Fruit fly (Drosophila melanogaster) whole organism, embryonic: Measurements from ENCODE around the gene CG3339.
A peak's percentile ranks its signal among the peaks of the same experiment; 100 is the strongest.

ENCODE experiments used
- Antp ChIP-seq: fragments of 200-800 bp; sonication (Bioruptor generic); optimal IDR thresholded peaks from 3 replicates; lab custom pipeline; 2016; ENCODE audit warnings: missing biosample characterization, missing genetic modification characterization
- B-H2 ChIP-seq: fragments of 200-800 bp; sonication (Bioruptor generic); optimal IDR thresholded peaks from 2 replicates; lab custom pipeline; 2018; ENCODE audit warnings: missing biosample characterization, mild to moderate bottlenecking, missing genetic modification characterization
- CG1024 ChIP-seq: fragments of 200-800 bp; sonication (Bioruptor generic); IDR thresholded peaks from 2 replicates; pipeline ENCODE4 v1.3.6; 2022; ENCODE audit warnings: missing biosample characterization, missing genetic modification characterization
- CG11398 ChIP-seq: fragments of 200-800 bp; sonication (Bioruptor generic); optimal IDR thresholded peaks from 2 replicates; lab custom pipeline; 2016; ENCODE audit warnings: missing biosample characterization, missing genetic modification characterization
- CG12104 ChIP-seq: fragments of 200-800 bp; sonication (Bioruptor generic); optimal IDR thresholded peaks from 3 replicates; lab custom pipeline; 2016; ENCODE audit warnings: missing biosample characterization, missing genetic modification characterization
- CG12155 ChIP-seq: fragments of 200-800 bp; sonication (Bioruptor generic); optimal IDR thresholded peaks from 3 replicates; lab custom pipeline; 2016; ENCODE audit warnings: missing biosample characterization, missing genetic modification characterization
- CG13894 ChIP-seq: fragments of 200-800 bp; sonication (Bioruptor generic); optimal IDR thresholded peaks from 3 replicates; lab custom pipeline; 2018; ENCODE audit warnings: missing biosample characterization, mild to moderate bottlenecking, missing genetic modification characterization, moderate library complexity
- CG15696 ChIP-seq: fragments of 200-800 bp; sonication (Bioruptor generic); optimal IDR thresholded peaks from 2 replicates; lab custom pipeline; 2019; ENCODE audit warnings: missing biosample characterization, mild to moderate bottlenecking, missing genetic modification characterization, moderate library complexity
- CG17328 ChIP-seq: fragments of 200-800 bp; sonication (Bioruptor generic); IDR thresholded peaks from 2 replicates; pipeline ENCODE4 v1.3.6; 2022; ENCODE audit warnings: missing biosample characterization, missing genetic modification characterization
- CG17802 ChIP-seq: fragments of 200-800 bp; sonication (Bioruptor generic); optimal IDR thresholded peaks from 2 replicates; lab custom pipeline; 2018; ENCODE audit warnings: missing biosample characterization, mild to moderate bottlenecking, missing genetic modification characterization, moderate library complexity
- CG17912 ChIP-seq: fragments of 200-800 bp; sonication (Bioruptor generic); optimal IDR thresholded peaks from 2 replicates; lab custom pipeline; 2018; ENCODE audit warnings: missing biosample characterization, mild to moderate bottlenecking, missing genetic modification characterization
- CG2116 ChIP-seq: fragments of 200-800 bp; sonication (Bioruptor generic); optimal IDR thresholded peaks from 3 replicates; lab custom pipeline; 2018; ENCODE audit warnings: missing biosample characterization, mild to moderate bottlenecking, missing genetic modification characterization
- CG2199 ChIP-seq: fragments of 200-800 bp; sonication (Bioruptor generic); IDR thresholded peaks from 3 replicates; pipeline ENCODE4 v1.3.6; 2022; ENCODE audit warnings: missing biosample characterization, missing genetic modification characterization
- CG4360 ChIP-seq: fragments of 200-800 bp; sonication (Bioruptor generic); IDR thresholded peaks from 2 replicates; pipeline ENCODE4 v1.3.6; 2022; ENCODE audit warnings: missing biosample characterization, missing genetic modification characterization
- CG4820 ChIP-seq: fragments of 200-800 bp; sonication (Bioruptor generic); optimal IDR thresholded peaks from 3 replicates; lab custom pipeline; 2016; ENCODE audit warnings: missing biosample characterization, missing genetic modification characterization
- CG6175 ChIP-seq: fragments of 200-800 bp; sonication (Bioruptor generic); IDR thresholded peaks from 3 replicates; pipeline ENCODE4 v1.3.6; 2022; ENCODE audit warnings: missing biosample characterization, missing genetic modification characterization
- CG6689 ChIP-seq: fragments of 200-800 bp; sonication (Bioruptor generic); IDR thresholded peaks from 2 replicates; pipeline ENCODE4 v1.3.6; 2022; ENCODE audit warnings: missing biosample characterization, missing genetic modification characterization
- CG7372 ChIP-seq: fragments of 200-800 bp; sonication (Bioruptor generic); IDR thresholded peaks from 2 replicates; pipeline ENCODE4 v1.3.6; 2022; ENCODE audit warnings: missing biosample characterization, missing genetic modification characterization
- CG8944 ChIP-seq: fragments of 200-800 bp; sonication (Bioruptor generic); optimal IDR thresholded peaks from 3 replicates; lab custom pipeline; 2016; ENCODE audit warnings: missing biosample characterization, missing genetic modification characterization
- CG9437 ChIP-seq: fragments of 200-800 bp; sonication (Bioruptor generic); optimal IDR thresholded peaks from 2 replicates; lab custom pipeline; 2018; ENCODE audit warnings: missing biosample characterization, mild to moderate bottlenecking, missing genetic modification characterization
- CTCF ChIP-seq: fragments of 200-800 bp; sonication (Bioruptor generic); optimal IDR thresholded peaks from 2 replicates; lab custom pipeline; 2017; ENCODE audit warnings: missing biosample characterization, mild to moderate bottlenecking, missing genetic modification characterization, moderate library complexity
- Dip2 ChIP-seq: fragments of 200-800 bp; sonication (Bioruptor generic); IDR thresholded peaks from 2 replicates; pipeline ENCODE4 v1.3.6; 2022; ENCODE audit warnings: missing biosample characterization, missing genetic modification characterization
- ERR ChIP-seq: fragments of 200-800 bp; sonication (Bioruptor generic); optimal IDR thresholded peaks from 2 replicates; lab custom pipeline; 2016; ENCODE audit warnings: missing biosample characterization, missing genetic modification characterization
- HmgZ ChIP-seq: fragments of 200-800 bp; sonication (Bioruptor generic); optimal IDR thresholded peaks from 2 replicates; lab custom pipeline; 2018; ENCODE audit warnings: missing biosample characterization, mild to moderate bottlenecking, missing genetic modification characterization
- Lhr ChIP-seq: fragments of 200-800 bp; sonication (Bioruptor generic); optimal IDR thresholded peaks from 3 replicates; lab custom pipeline; 2017; ENCODE audit warnings: mild to moderate bottlenecking, missing biosample characterization, missing genetic modification reagents, missing genetic modification characterization
- Lpt ChIP-seq: fragments of >200 bp; optimal IDR thresholded peaks from 2 replicates; lab custom pipeline; 2018; ENCODE audit warnings: missing biosample characterization, missing genetic modification characterization
- Meics ChIP-seq: fragments of 200-800 bp; sonication (Bioruptor generic); optimal IDR thresholded peaks from 2 replicates; lab custom pipeline; 2017; ENCODE audit warnings: missing biosample characterization, mild to moderate bottlenecking, missing genetic modification characterization
- NC2α ChIP-seq: fragments of 200-800 bp; sonication (Bioruptor generic); optimal IDR thresholded peaks from 2 replicates; lab custom pipeline; 2016; ENCODE audit warnings: missing biosample characterization, missing genetic modification characterization
- Oli ChIP-seq: fragments of 200-800 bp; sonication (Bioruptor generic); optimal IDR thresholded peaks from 2 replicates; lab custom pipeline; 2018; ENCODE audit warnings: missing biosample characterization, mild to moderate bottlenecking, missing genetic modification characterization, moderate library complexity
- Poxn ChIP-seq: fragments of 200-800 bp; sonication (Bioruptor generic); IDR thresholded peaks from 2 replicates; pipeline ENCODE4 v1.3.6; 2022; ENCODE audit warnings: missing biosample characterization, missing genetic modification characterization
- Rx ChIP-seq: fragments of 200-800 bp; sonication (Bioruptor generic); IDR thresholded peaks from 2 replicates; pipeline ENCODE4 v1.3.6; 2022; ENCODE audit warnings: missing biosample characterization, missing genetic modification characterization
- Sin3A ChIP-seq: fragments of >200 bp; optimal IDR thresholded peaks from 2 replicates; lab custom pipeline; 2018
- Sox102F ChIP-seq: fragments of 200-800 bp; sonication (Bioruptor generic); optimal IDR thresholded peaks from 2 replicates; lab custom pipeline; 2018; ENCODE audit warnings: missing biosample characterization, mild to moderate bottlenecking, missing genetic modification characterization, moderate library complexity
- Trl ChIP-seq, 3 experiments: fragments of >200 bp in 2 of 3; fragments of 200-800 bp in 1 of 3; sonication (Bioruptor generic) in 1 of 3; optimal IDR thresholded peaks; 2 replicates in 1 of 3; 3 replicates in 2 of 3; lab custom pipeline; 2016 to 2017; ENCODE audit warnings: missing biosample characterization in 1 of 3, missing genetic modification characterization in 1 of 3
- cato ChIP-seq: fragments of 200-800 bp; sonication (Bioruptor generic); optimal IDR thresholded peaks from 2 replicates; lab custom pipeline; 2016; ENCODE audit warnings: missing biosample characterization, missing genetic modification characterization, borderline replicate concordance
- chn ChIP-seq: fragments of 200-800 bp; sonication (Bioruptor generic); optimal IDR thresholded peaks from 2 replicates; lab custom pipeline; 2016; ENCODE audit warnings: missing biosample characterization, missing genetic modification characterization
- croc ChIP-seq: fragments of 200-800 bp; sonication (Bioruptor generic); conservative IDR thresholded peaks from 3 replicates; pipeline ENCODE4 v1.3.6; 2022; ENCODE audit warnings: missing biosample characterization, missing genetic modification characterization
- cwo ChIP-seq: fragments of 200-800 bp; sonication (Bioruptor generic); optimal IDR thresholded peaks from 3 replicates; lab custom pipeline; 2017; ENCODE audit warnings: missing biosample characterization, missing genetic modification characterization, mild to moderate bottlenecking, moderate library complexity, missing genetic modification reagents
- ems ChIP-seq: fragments of 200-800 bp; sonication (Bioruptor generic); optimal IDR thresholded peaks from 3 replicates; lab custom pipeline; 2016; ENCODE audit warnings: missing biosample characterization, missing genetic modification characterization
- en ChIP-seq: fragments of 200-800 bp; sonication (Bioruptor generic); optimal IDR thresholded peaks from 2 replicates; lab custom pipeline; 2016; ENCODE audit warnings: missing biosample characterization, missing genetic modification characterization
- fru ChIP-seq: fragments of >200 bp; optimal IDR thresholded peaks from 2 replicates; lab custom pipeline; 2017
- inv ChIP-seq: fragments of 200-800 bp; sonication (Bioruptor generic); IDR thresholded peaks from 2 replicates; pipeline ENCODE4 v1.3.6; 2022; ENCODE audit warnings: missing biosample characterization, missing genetic modification characterization; ENCODE audit not compliant: partially characterized antibody
- jigr1 ChIP-seq: fragments of 200-800 bp; sonication (Bioruptor generic); IDR thresholded peaks from 3 replicates; pipeline ENCODE4 v1.3.6; 2022; ENCODE audit warnings: missing biosample characterization, missing genetic modification characterization
- kni ChIP-seq: fragments of 200-800 bp; sonication (Bioruptor generic); optimal IDR thresholded peaks from 3 replicates; lab custom pipeline; 2017; ENCODE audit warnings: mild to moderate bottlenecking, missing biosample characterization, missing genetic modification reagents, missing genetic modification characterization
- lab ChIP-seq: fragments of 200-800 bp; sonication (Bioruptor generic); optimal IDR thresholded peaks from 3 replicates; lab custom pipeline; 2017; ENCODE audit warnings: missing biosample characterization, missing genetic modification characterization, mild to moderate bottlenecking, moderate library complexity, missing genetic modification reagents
- nerfin-2 ChIP-seq: fragments of 200-800 bp; sonication (Bioruptor generic); IDR thresholded peaks from 2 replicates; pipeline ENCODE4 v1.3.6; 2022; ENCODE audit warnings: missing biosample characterization, missing genetic modification characterization; ENCODE audit not compliant: partially characterized antibody
- psq ChIP-seq: fragments of 200-800 bp; sonication (Bioruptor generic); optimal IDR thresholded peaks from 2 replicates; lab custom pipeline; 2017; ENCODE audit warnings: missing biosample characterization, missing genetic modification characterization
- schlank ChIP-seq: fragments of 200-800 bp; sonication (Bioruptor generic); optimal IDR thresholded peaks from 2 replicates; lab custom pipeline; 2018; ENCODE audit warnings: missing biosample characterization, mild to moderate bottlenecking, missing genetic modification characterization
- sd ChIP-seq: fragments of 200-800 bp; sonication (Bioruptor generic); optimal IDR thresholded peaks from 3 replicates; lab custom pipeline; 2018; ENCODE audit warnings: missing biosample characterization, mild to moderate bottlenecking, missing genetic modification characterization, moderate library complexity
- sens-2 ChIP-seq: fragments of 200-800 bp; sonication (Bioruptor generic); IDR thresholded peaks from 2 replicates; pipeline ENCODE4 v1.3.6; 2022; ENCODE audit warnings: missing biosample characterization, missing genetic modification characterization
- slp2 ChIP-seq: fragments of 200-800 bp; sonication (Bioruptor generic); optimal IDR thresholded peaks from 2 replicates; lab custom pipeline; 2016; ENCODE audit warnings: missing biosample characterization, missing genetic modification characterization
- tgo ChIP-seq: fragments of 200-800 bp; sonication (Bioruptor generic); IDR thresholded peaks from 3 replicates; pipeline ENCODE4 v1.3.6; 2022; ENCODE audit warnings: missing biosample characterization, missing genetic modification characterization
- wor ChIP-seq: fragments of 200-800 bp; sonication (Bioruptor generic); IDR thresholded peaks from 2 replicates; pipeline ENCODE4 v1.3.6; 2022; ENCODE audit warnings: missing biosample characterization, missing genetic modification characterization

Gene CG3339

dm6 chr3R:27282286-27282685, 39.8 kb downstream of the CG3339 start, which contains the start of gene mrt (continued):
- TF ChIP-seq ems (GFP tag; lab: Kevin White, UChicago): peak; percentile 61
- no peak for TF ChIP-seq CTCF (GFP tag; lab: Kevin White, UChicago)
- no peak for TF ChIP-seq CG2199
- no peak for TF ChIP-seq Rx
- no peak for TF ChIP-seq B-H2 (GFP tag; lab: Kevin White, UChicago)
- TF ChIP-seq inv (GFP tag; lab: Robert Waterston, UW): no peak
- TF ChIP-seq Sin3A (lab: Kevin White, UChicago): no peak
- 0 out of 2 replicates have a peak, but pooled peaks have one; percentile 28 for TF ChIP-seq CG6689 (GFP tag; lab: Robert Waterston, UW)
- TF ChIP-seq en (GFP tag; lab: Kevin White, UChicago): peak; percentile 12
- TF ChIP-seq CG15696: no peak
- TF ChIP-seq Oli (tag; lab: Kevin White, UChicago): peak; percentile 35
- peak; percentile 19 for TF ChIP-seq slp2 (GFP tag; lab: Kevin White, UChicago)
- TF ChIP-seq CG17802 (tag; lab: Kevin White, UChicago): peak; percentile 40
- TF ChIP-seq CG4820 (GFP tag; lab: Kevin White, UChicago): peak; percentile 14
- peak; percentile 39 for TF ChIP-seq cwo (GFP tag; lab: Kevin White, UChicago)
- no peak for TF ChIP-seq CG17912 (GFP tag; lab: Kevin White, UChicago)
- TF ChIP-seq sd (tag; lab: Kevin White, UChicago): no peak
- peak; percentile 21 for TF ChIP-seq psq (GFP tag; lab: Kevin White, UChicago)
- TF ChIP-seq ERR (GFP tag; lab: Kevin White, UChicago): peak; percentile 42
- peak; percentile 69 for TF ChIP-seq Antp (GFP tag; lab: Kevin White, UChicago)
- peak; percentile 16 for TF ChIP-seq CG9437 (GFP tag; lab: Kevin White, UChicago)
- TF ChIP-seq croc (GFP tag; lab: Robert Waterston, UW): no peak
- TF ChIP-seq CG1024 (GFP tag; lab: Robert Waterston, UW): no peak
- TF ChIP-seq CG12155 (GFP tag; lab: Kevin White, UChicago): peak; percentile 45
- TF ChIP-seq chn (GFP tag; lab: Kevin White, UChicago): peak; percentile 25
- peak; percentile 5 for TF ChIP-seq CG2116
- TF ChIP-seq nerfin-2: no peak
- no peak for TF ChIP-seq jigr1
- TF ChIP-seq CG11398 (GFP tag; lab: Kevin White, UChicago): peak; percentile 46
- TF ChIP-seq Meics (GFP tag; lab: Kevin White, UChicago): peak; percentile 79
- peak; percentile 36 for TF ChIP-seq CG12104
- TF ChIP-seq Lhr (GFP tag; lab: Kevin White, UChicago): no peak
- TF ChIP-seq wor (GFP tag; lab: Robert Waterston, UW): no peak
- no peak; the same call in 2 of the 3 replicates for TF ChIP-seq CG6175
- TF ChIP-seq Trl (optimal IDR thresholded peaks at IDR 0.05; lab: Kevin White, UChicago): no peak
- peak; percentile 47 for TF ChIP-seq Trl (GFP tag; optimal IDR thresholded peaks at IDR 0.05; lab: Kevin White, UChicago)
- TF ChIP-seq tgo (GFP tag; lab: Robert Waterston, UW): peak; percentile 38; the same call in 1 of the 3 replicates
- no peak for TF ChIP-seq CG4360 (GFP tag; lab: Robert Waterston, UW)
- TF ChIP-seq sens-2 (GFP tag; lab: Robert Waterston, UW): no peak
- TF ChIP-seq schlank (tag; lab: Kevin White, UChicago): peak; percentile 37
- no peak for TF ChIP-seq CG13894 (tag; lab: Kevin White, UChicago)
- no peak for TF ChIP-seq Poxn
- TF ChIP-seq cato (GFP tag; lab: Kevin White, UChicago): no peak
- TF ChIP-seq Lpt: no peak
- no peak for TF ChIP-seq Dip2
- 0 out of 2 replicates have a peak, but pooled peaks have one; percentile 46 for TF ChIP-seq CG7372 (GFP tag; lab: Robert Waterston, UW)
- TF ChIP-seq HmgZ (tag; lab: Kevin White, UChicago): peak; percentile 35
- peak; percentile 41 for TF ChIP-seq Sox102F (GFP tag; lab: Kevin White, UChicago)
- peak; percentile 68 for TF ChIP-seq lab (GFP tag; lab: Kevin White, UChicago)
- TF ChIP-seq NC2α (GFP tag; lab: Kevin White, UChicago): no peak
- TF ChIP-seq fru (lab: Kevin White, UChicago): no peak
- TF ChIP-seq kni: no peak
- TF ChIP-seq CG8944 (GFP tag; lab: Kevin White, UChicago): peak; percentile 12
- TF ChIP-seq CG17328 (GFP tag; lab: Robert Waterston, UW): 0 out of 2 replicates have a peak, but pooled peaks have one; percentile 43
